Fruit fly (Drosophila melanogaster) whole organism, embryonic: Measurements from ENCODE around the gene Oseg2.

Source experiments
- Adf1 ChIP-seq: fragments of 200-800 bp; sonication (Bioruptor generic); IDR thresholded peaks from 2 replicates; pipeline ENCODE4 v1.3.6; 2022; ENCODE audit warnings: missing biosample characterization, missing genetic modification characterization
- Bgb ChIP-seq: fragments of 200-800 bp; sonication (Bioruptor generic); IDR thresholded peaks from 2 replicates; pipeline ENCODE4 v1.3.6; 2022; ENCODE audit warnings: missing biosample characterization, missing genetic modification characterization; ENCODE audit not compliant: partially characterized antibody
- C15 ChIP-seq: fragments of 200-800 bp; sonication (Bioruptor generic); IDR thresholded peaks from 3 replicates; pipeline ENCODE4 v1.3.6; 2022; ENCODE audit warnings: missing biosample characterization, missing genetic modification characterization
- CG10267 ChIP-seq: fragments of 200-800 bp; sonication (Bioruptor generic); optimal IDR thresholded peaks from 2 replicates; lab custom pipeline; 2018; ENCODE audit warnings: missing biosample characterization, mild to moderate bottlenecking, missing genetic modification characterization, moderate library complexity
- CG10321 ChIP-seq: fragments of 200-800 bp; sonication (Bioruptor generic); IDR thresholded peaks from 2 replicates; pipeline ENCODE4 v1.3.6; 2022; ENCODE audit warnings: missing biosample characterization, missing genetic modification characterization
- CG10366 ChIP-seq: fragments of 200-800 bp; sonication (Bioruptor generic); IDR thresholded peaks from 2 replicates; pipeline ENCODE4 v1.3.6; 2022; ENCODE audit warnings: missing biosample characterization, missing genetic modification characterization
- CG12236 ChIP-seq: fragments of 200-800 bp; sonication (Bioruptor generic); optimal IDR thresholded peaks from 2 replicates; lab custom pipeline; 2016; ENCODE audit warnings: missing biosample characterization, missing genetic modification characterization
- CG12744 ChIP-seq: fragments of 200-800 bp; sonication (Bioruptor generic); optimal IDR thresholded peaks from 2 replicates; lab custom pipeline; 2016; ENCODE audit warnings: missing biosample characterization, missing genetic modification characterization
- CG13123 ChIP-seq: fragments of 200-800 bp; sonication (Bioruptor generic); optimal IDR thresholded peaks from 2 replicates; lab custom pipeline; 2016; ENCODE audit warnings: missing biosample characterization, missing genetic modification characterization
- CG15696 ChIP-seq: fragments of 200-800 bp; sonication (Bioruptor generic); optimal IDR thresholded peaks from 2 replicates; lab custom pipeline; 2019; ENCODE audit warnings: missing biosample characterization, mild to moderate bottlenecking, missing genetic modification characterization, moderate library complexity
- CG17186 ChIP-seq: fragments of 200-800 bp; sonication (Bioruptor generic); optimal IDR thresholded peaks from 3 replicates; lab custom pipeline; 2017; ENCODE audit warnings: missing biosample characterization, missing genetic modification reagents, missing genetic modification characterization
- CG17829 ChIP-seq: fragments of 200-800 bp; optimal IDR thresholded peaks from 2 replicates; lab custom pipeline; 2019; ENCODE audit warnings: missing biosample characterization, mild to moderate bottlenecking, missing genetic modification characterization, moderate library complexity
- CG18262 ChIP-seq: fragments of 200-800 bp; optimal IDR thresholded peaks from 3 replicates; lab custom pipeline; 2019; ENCODE audit warnings: missing biosample characterization, mild to moderate bottlenecking, missing genetic modification characterization, moderate library complexity
- CG1832 ChIP-seq: fragments of 200-800 bp; sonication (Bioruptor generic); optimal IDR thresholded peaks from 2 replicates; lab custom pipeline; 2017; ENCODE audit warnings: missing biosample characterization, mild to moderate bottlenecking, missing genetic modification characterization, inconsistent platforms
- CG2129 ChIP-seq: fragments of 200-800 bp; sonication (Bioruptor generic); IDR thresholded peaks from 2 replicates; pipeline ENCODE4 v1.3.6; 2022; ENCODE audit warnings: missing biosample characterization, missing genetic modification characterization; ENCODE audit not compliant: partially characterized antibody
- CG2889 ChIP-seq: fragments of 200-800 bp; sonication (Bioruptor generic); IDR thresholded peaks from 3 replicates; pipeline ENCODE4 v1.3.6; 2022; ENCODE audit warnings: missing biosample characterization, missing genetic modification characterization
- CG32532 ChIP-seq: fragments of 200-800 bp; sonication (Bioruptor generic); IDR thresholded peaks from 2 replicates; pipeline ENCODE4 v1.3.6; 2022; ENCODE audit warnings: missing biosample characterization, missing genetic modification characterization
- CG4328 ChIP-seq: fragments of 200-800 bp; sonication (Bioruptor generic); optimal IDR thresholded peaks from 3 replicates; lab custom pipeline; 2017; ENCODE audit warnings: missing biosample characterization, missing genetic modification reagents, missing genetic modification characterization
- CG5180 ChIP-seq: fragments of 200-800 bp; sonication (Bioruptor generic); optimal IDR thresholded peaks from 3 replicates; lab custom pipeline; 2017; ENCODE audit warnings: missing biosample characterization, missing genetic modification characterization, mild to moderate bottlenecking, moderate library complexity, missing genetic modification reagents
- CG6254 ChIP-seq: fragments of 200-800 bp; sonication (Bioruptor generic); optimal IDR thresholded peaks from 3 replicates; lab custom pipeline; 2017; ENCODE audit warnings: mild to moderate bottlenecking, missing biosample characterization, missing genetic modification reagents, missing genetic modification characterization
- CrebB ChIP-seq: fragments of 200-800 bp; sonication (Bioruptor generic); optimal IDR thresholded peaks from 3 replicates; lab custom pipeline; 2018; ENCODE audit warnings: missing biosample characterization, mild to moderate bottlenecking, missing genetic modification characterization
- Doc2 ChIP-seq: fragments of 200-800 bp; sonication (Bioruptor generic); IDR thresholded peaks from 2 replicates; pipeline ENCODE4 v1.3.6; 2022; ENCODE audit warnings: missing biosample characterization, missing genetic modification characterization
- E2f1 ChIP-seq: fragments of 200-800 bp; sonication (Bioruptor generic); IDR thresholded peaks from 2 replicates; pipeline ENCODE4 v1.3.6; 2022; ENCODE audit warnings: missing biosample characterization, missing genetic modification characterization
- Ets97D ChIP-seq: fragments of 200-800 bp; sonication (Bioruptor generic); optimal IDR thresholded peaks from 3 replicates; lab custom pipeline; 2016; ENCODE audit warnings: missing biosample characterization, missing genetic modification characterization
- GATAe ChIP-seq: fragments of 200-800 bp; sonication (Bioruptor generic); conservative IDR thresholded peaks from 2 replicates; pipeline ENCODE4 v1.3.6; 2022; ENCODE audit warnings: missing biosample characterization, missing genetic modification characterization
- HLH3B ChIP-seq: fragments of 200-800 bp; sonication (Bioruptor generic); IDR thresholded peaks from 2 replicates; pipeline ENCODE4 v1.3.6; 2022; ENCODE audit warnings: missing biosample characterization, missing genetic modification characterization
- HmgZ ChIP-seq: fragments of 200-800 bp; sonication (Bioruptor generic); optimal IDR thresholded peaks from 2 replicates; lab custom pipeline; 2018; ENCODE audit warnings: missing biosample characterization, mild to moderate bottlenecking, missing genetic modification characterization
- Hr3 ChIP-seq: fragments of 200-800 bp; sonication (Bioruptor generic); optimal IDR thresholded peaks from 3 replicates; lab custom pipeline; 2016; ENCODE audit warnings: missing biosample characterization, missing genetic modification characterization
- Jarid2 ChIP-seq: fragments of 200-800 bp; sonication (Bioruptor generic); optimal IDR thresholded peaks from 3 replicates; lab custom pipeline; 2017; ENCODE audit warnings: mild to moderate bottlenecking, missing biosample characterization, missing genetic modification reagents, missing genetic modification characterization
- Meics ChIP-seq: fragments of 200-800 bp; sonication (Bioruptor generic); optimal IDR thresholded peaks from 2 replicates; lab custom pipeline; 2017; ENCODE audit warnings: missing biosample characterization, mild to moderate bottlenecking, missing genetic modification characterization
- NK7.1 ChIP-seq: fragments of 200-800 bp; sonication (Bioruptor generic); optimal IDR thresholded peaks from 3 replicates; lab custom pipeline; 2016; ENCODE audit warnings: missing biosample characterization, missing genetic modification characterization
- Nf-YA ChIP-seq: fragments of 200-800 bp; sonication (Bioruptor generic); IDR thresholded peaks from 2 replicates; pipeline ENCODE4 v1.3.6; 2022; ENCODE audit warnings: missing biosample characterization, missing genetic modification characterization
- Nf-YB ChIP-seq: fragments of 200-800 bp; sonication (Bioruptor generic); optimal IDR thresholded peaks from 3 replicates; lab custom pipeline; 2019; ENCODE audit warnings: missing biosample characterization, mild to moderate bottlenecking, missing genetic modification characterization, moderate library complexity
- Rx ChIP-seq: fragments of 200-800 bp; sonication (Bioruptor generic); IDR thresholded peaks from 2 replicates; pipeline ENCODE4 v1.3.6; 2022; ENCODE audit warnings: missing biosample characterization, missing genetic modification characterization
- Ssrp ChIP-seq: fragments of 200-800 bp; sonication (Bioruptor generic); optimal IDR thresholded peaks from 2 replicates; lab custom pipeline; 2018; ENCODE audit warnings: missing biosample characterization, mild to moderate bottlenecking, missing genetic modification characterization, moderate library complexity
- Stat92E ChIP-seq, 3 experiments: fragments of >200 bp in 2 of 3; fragments of 200-800 bp in 1 of 3; sonication (Bioruptor generic) in 1 of 3; optimal IDR thresholded peaks; 2 replicates each; lab custom pipeline; 2017 to 2019; ENCODE audit warnings: missing biosample characterization in 3 of 3, missing genetic modification characterization in 3 of 3, mild to moderate bottlenecking in 1 of 3, moderate library complexity in 1 of 3
- cas ChIP-seq: fragments of 200-800 bp; sonication (Bioruptor generic); IDR thresholded peaks from 2 replicates; pipeline ENCODE4 v1.3.6; 2022; ENCODE audit warnings: missing biosample characterization, missing genetic modification characterization
- crp ChIP-seq, 2 experiments: fragments of 200-800 bp; sonication (Bioruptor generic); optimal IDR thresholded peaks; 2 replicates in 1 of 2; 3 replicates in 1 of 2; lab custom pipeline; 2017; ENCODE audit warnings: missing biosample characterization in 2 of 2, missing genetic modification characterization in 2 of 2, mild to moderate bottlenecking in 1 of 2, moderate library complexity in 1 of 2
- esg ChIP-seq: fragments of 200-800 bp; sonication (Bioruptor generic); conservative IDR thresholded peaks from 2 replicates; pipeline ENCODE4 v1.3.6; 2022; ENCODE audit warnings: missing biosample characterization, missing genetic modification characterization
- fu2 ChIP-seq: fragments of 200-800 bp; sonication (Bioruptor generic); optimal IDR thresholded peaks from 2 replicates; lab custom pipeline; 2016; ENCODE audit warnings: missing biosample characterization, missing genetic modification characterization
- gcm ChIP-seq: fragments of 200-800 bp; sonication (Bioruptor generic); optimal IDR thresholded peaks from 2 replicates; lab custom pipeline; 2019; ENCODE audit warnings: missing biosample characterization, mild to moderate bottlenecking, missing genetic modification characterization, moderate library complexity
- gsb ChIP-seq: fragments of 200-800 bp; sonication (Bioruptor generic); IDR thresholded peaks from 2 replicates; pipeline ENCODE4 v1.3.6; 2022; ENCODE audit warnings: missing biosample characterization, missing genetic modification characterization
- insv ChIP-seq, 2 experiments: fragments of 200-800 bp; sonication (Bioruptor generic); optimal IDR thresholded peaks; 3 replicates each; lab custom pipeline; 2016 to 2018; ENCODE audit warnings: missing biosample characterization in 2 of 2, missing genetic modification characterization in 2 of 2
- inv ChIP-seq: fragments of 200-800 bp; sonication (Bioruptor generic); IDR thresholded peaks from 2 replicates; pipeline ENCODE4 v1.3.6; 2022; ENCODE audit warnings: missing biosample characterization, missing genetic modification characterization; ENCODE audit not compliant: partially characterized antibody
- nau ChIP-seq: fragments of 200-800 bp; sonication (Bioruptor generic); optimal IDR thresholded peaks from 3 replicates; lab custom pipeline; 2017; ENCODE audit warnings: missing biosample characterization, mild to moderate bottlenecking, missing genetic modification characterization, missing genetic modification reagents
- pnt ChIP-seq: fragments of 200-800 bp; sonication (Bioruptor generic); optimal IDR thresholded peaks from 3 replicates; lab custom pipeline; 2016; ENCODE audit warnings: missing biosample characterization, missing genetic modification characterization
- psq ChIP-seq: fragments of 200-800 bp; sonication (Bioruptor generic); optimal IDR thresholded peaks from 2 replicates; lab custom pipeline; 2017; ENCODE audit warnings: missing biosample characterization, missing genetic modification characterization
- sisA ChIP-seq: fragments of 200-800 bp; sonication (Bioruptor generic); IDR thresholded peaks from 2 replicates; pipeline ENCODE4 v1.3.6; 2022; ENCODE audit warnings: missing biosample characterization, missing genetic modification characterization
- trem ChIP-seq: fragments of 200-800 bp; optimal IDR thresholded peaks from 3 replicates; lab custom pipeline; 2019; ENCODE audit warnings: missing biosample characterization, mild to moderate bottlenecking, missing genetic modification characterization, moderate library complexity
- unc-4 ChIP-seq: fragments of 200-800 bp; sonication (Bioruptor generic); IDR thresholded peaks from 2 replicates; pipeline ENCODE4 v1.3.6; 2022; ENCODE audit warnings: missing biosample characterization, missing genetic modification characterization; ENCODE audit not compliant: partially characterized antibody

The Oseg2 gene

DNA sequence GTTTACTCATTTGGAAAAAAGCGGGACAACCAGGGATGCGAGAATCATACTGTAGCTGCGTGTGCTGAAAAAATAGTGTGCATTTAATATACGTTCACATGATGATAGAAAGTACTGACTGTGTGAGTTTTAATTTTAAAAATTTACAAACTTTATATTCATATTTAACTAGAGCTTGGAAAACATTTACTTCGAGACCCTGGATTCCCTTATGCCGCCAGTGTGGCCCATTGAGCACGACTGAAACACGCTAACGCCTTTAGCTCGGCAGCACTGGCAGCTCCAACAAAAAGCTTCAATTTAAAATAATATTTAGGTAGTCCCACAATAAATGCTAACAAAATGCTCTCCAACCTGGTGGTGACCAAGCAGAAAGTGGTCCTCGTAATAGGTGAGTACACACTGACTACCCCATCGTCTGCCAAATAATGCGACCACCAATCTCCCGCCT lies 28.0 kb downstream of the Oseg2 start, which contains the start of the genes CG1275 and Elp5 (continued):
- peak; percentile 99 for TF ChIP-seq Nf-YA (GFP tag; lab: Robert Waterston, UW)
- peak; percentile 98 for TF ChIP-seq Meics (GFP tag; lab: Kevin White, UChicago)
- peak; percentile 91 for TF ChIP-seq psq (GFP tag; lab: Kevin White, UChicago)
- peak; percentile 98 for TF ChIP-seq CG18262 (tag; lab: Kevin White, UChicago)
- peak; percentile 90 for TF ChIP-seq Adf1
- peak; percentile 100 for TF ChIP-seq CG10366 (GFP tag; lab: Robert Waterston, UW)
- TF ChIP-seq Rx (GFP tag; lab: Robert Waterston, UW): peak; percentile 99
- TF ChIP-seq CG10321 (GFP tag; lab: Robert Waterston, UW): peak; percentile 87
- peak; percentile 93 for TF ChIP-seq NK7.1
- peak; percentile 97 for TF ChIP-seq CG12744 (GFP tag; lab: Kevin White, UChicago)
- peak; percentile 99 for TF ChIP-seq esg
- peak; percentile 100 for TF ChIP-seq HLH3B (GFP tag; lab: Robert Waterston, UW)
- peak; percentile 98 for TF ChIP-seq HmgZ (tag; lab: Kevin White, UChicago)
- TF ChIP-seq CG17829 (tag; lab: Kevin White, UChicago): peak; percentile 98
- TF ChIP-seq nau (GFP tag; lab: Kevin White, UChicago): no peak
- TF ChIP-seq Hr3 (GFP tag; lab: Kevin White, UChicago): peak; percentile 97
- peak; percentile 100 for TF ChIP-seq CG32532
- TF ChIP-seq fu2 (GFP tag; lab: Kevin White, UChicago): peak; percentile 95
- no peak for TF ChIP-seq unc-4 (GFP tag; lab: Robert Waterston, UW)
- TF ChIP-seq cas (GFP tag; lab: Robert Waterston, UW): peak; percentile 99
- TF ChIP-seq CG2889 (GFP tag; lab: Robert Waterston, UW): peak; percentile 99
- peak in 1 of 2 experiments; percentile 71 for TF ChIP-seq crp (GFP tag; optimal IDR thresholded peaks at IDR 0.05; lab: Kevin White, UChicago)
- peak; percentile 97 for TF ChIP-seq gcm
- TF ChIP-seq pnt: peak; percentile 97
- peak in 1 of 3 experiments; percentile 81 for TF ChIP-seq Stat92E (GFP tag; optimal IDR thresholded peaks at IDR 0.05; lab: Kevin White, UChicago)
- TF ChIP-seq CG13123 (GFP tag; lab: Kevin White, UChicago): peak; percentile 95
- peak; percentile 33; the same call in 1 of the 2 replicates for TF ChIP-seq Bgb (GFP tag; lab: Robert Waterston, UW)
- peak; percentile 93 for TF ChIP-seq CG15696 (tag; lab: Kevin White, UChicago)
- TF ChIP-seq CG4328 (GFP tag; lab: Kevin White, UChicago): peak; percentile 93
- peak; percentile 83 for TF ChIP-seq CG5180 (GFP tag; lab: Kevin White, UChicago)
- peak; percentile 99 for TF ChIP-seq C15 (GFP tag; lab: Robert Waterston, UW)
- TF ChIP-seq CG17186: peak; percentile 82
- TF ChIP-seq Nf-YB (GFP tag; lab: Kevin White, UChicago): peak; percentile 87
- peak; percentile 100 for TF ChIP-seq E2f1 (GFP tag; lab: Robert Waterston, UW)
- peak; percentile 91 for TF ChIP-seq CG6254 (GFP tag; lab: Kevin White, UChicago)
- no peak for TF ChIP-seq CG1832 (GFP tag; lab: Kevin White, UChicago)
- TF ChIP-seq CrebB (tag; lab: Kevin White, UChicago): peak; percentile 96
- peak; percentile 90 for TF ChIP-seq trem (tag; lab: Kevin White, UChicago)
- peak; percentile 98 for TF ChIP-seq Ssrp
- peak; percentile 16 to 76 for TF ChIP-seq insv (GFP tag; optimal IDR thresholded peaks at IDR 0.05; lab: Kevin White, UChicago)
- TF ChIP-seq Ets97D (GFP tag; lab: Kevin White, UChicago): peak; percentile 95
- TF ChIP-seq Doc2: peak; percentile 98
- peak; percentile 24; the same call in 1 of the 2 replicates for TF ChIP-seq inv (GFP tag; lab: Robert Waterston, UW)
- TF ChIP-seq CG10267 (tag; lab: Kevin White, UChicago): peak; percentile 92
- TF ChIP-seq sisA (GFP tag; lab: Robert Waterston, UW): peak; percentile 99
- TF ChIP-seq Jarid2 (GFP tag; lab: Kevin White, UChicago): peak; percentile 84
- no peak for TF ChIP-seq CG2129 (GFP tag; lab: Robert Waterston, UW)
- peak; percentile 99 for TF ChIP-seq gsb (GFP tag; lab: Robert Waterston, UW)
- peak; percentile 99 for TF ChIP-seq GATAe (GFP tag; lab: Robert Waterston, UW)
- peak; percentile 90 for TF ChIP-seq CG12236
